Worm (Caenorhabditis elegans) whole organism, young adult: ENCODE measurements around the gene got-2.2.

ENCODE experiments used
- F49E8.2 ChIP-seq: sonication (generic microtip); optimal IDR thresholded peaks from 3 replicates; lab custom pipeline; 2017; ENCODE audit warnings: missing genetic modification characterization, mild to moderate bottlenecking, missing compliant biosample characterization, antibody characterized with exemption, moderate library complexity; ENCODE audit not compliant: insufficient read depth
- ama-1 ChIP-seq, 3 experiments: fragments of 150-350 bp in 1 of 3; sonication (generic microtip) in 2 of 3; optimal IDR thresholded peaks; 2 replicates each; lab custom pipeline; 2014 to 2018; ENCODE audit warnings: missing biosample characterization in 2 of 3, missing genetic modification characterization in 2 of 3, missing genetic modification reagents in 2 of 3
- die-1 ChIP-seq: sonication (generic microtip); optimal IDR thresholded peaks from 2 replicates; lab custom pipeline; 2016; ENCODE audit warnings: missing genotype, mild to moderate bottlenecking, missing genetic modification characterization, missing compliant biosample characterization
- dpl-1 ChIP-seq: fragments of 150-350 bp; optimal IDR thresholded peaks from 2 replicates; lab custom pipeline; 2014; ENCODE audit warnings: missing biosample characterization, missing genetic modification reagents, missing genetic modification characterization
- hmg-1.2 ChIP-seq: fragments of 200-800 bp; sonication (Bioruptor generic); IDR thresholded peaks from 2 replicates; pipeline ENCODE4 v1.3.6; 2022; ENCODE audit warnings: missing genetic modification reagents, missing genetic modification characterization, missing compliant biosample characterization
- nfya-1 ChIP-seq: sonication (generic microtip); optimal IDR thresholded peaks from 2 replicates; lab custom pipeline; 2017; ENCODE audit warnings: antibody characterized with exemption, missing compliant biosample characterization, missing genetic modification characterization, borderline replicate concordance; ENCODE audit not compliant: insufficient read depth
- nhr-90 ChIP-seq: sonication (generic microtip); optimal IDR thresholded peaks from 2 replicates; lab custom pipeline; 2016; ENCODE audit warnings: missing genotype, mild to moderate bottlenecking, missing genetic modification characterization, missing compliant biosample characterization
- pha-4 ChIP-seq: fragments of 150-350 bp; sonication (generic microtip); optimal IDR thresholded peaks from 2 replicates; lab custom pipeline; 2014; ENCODE audit warnings: missing biosample characterization, missing genetic modification reagents, missing genetic modification characterization
- sea-2 ChIP-seq: fragments of 200-800 bp; sonication (Bioruptor generic); IDR thresholded peaks from 2 replicates; pipeline ENCODE4 v1.3.6; 2022; ENCODE audit warnings: missing genetic modification characterization, missing compliant biosample characterization
- snpc-1.3 ChIP-seq: sonication (generic microtip); optimal IDR thresholded peaks from 2 replicates; lab custom pipeline; 2017; ENCODE audit warnings: missing genetic modification characterization, mild to moderate bottlenecking, missing compliant biosample characterization, antibody characterized with exemption, moderate library complexity, missing genotype, missing genetic modification reagents; ENCODE audit not compliant: insufficient read depth
- snpc-4 ChIP-seq, 5 experiments: fragments of 150-350 bp in 1 of 5; sonication (generic microtip) in 4 of 5; optimal IDR thresholded peaks; 2 replicates each; lab custom pipeline; 2014 to 2018; ENCODE audit warnings: missing genetic modification characterization in 5 of 5, missing biosample characterization in 3 of 5, antibody characterized with exemption in 2 of 5, mild to moderate bottlenecking in 2 of 5, missing compliant biosample characterization in 2 of 5, missing genotype in 2 of 5, moderate library complexity in 2 of 5, missing genetic modification reagents in 1 of 5
- unc-62 ChIP-seq: fragments of 150-350 bp; optimal IDR thresholded peaks from 2 replicates; lab custom pipeline; 2014; ENCODE audit warnings: missing biosample characterization, missing genetic modification reagents, missing genetic modification characterization
- ztf-28 ChIP-seq: fragments of 200-800 bp; sonication (Bioruptor generic); IDR thresholded peaks from 2 replicates; pipeline ENCODE4 v1.3.6; 2022; ENCODE audit warnings: missing genetic modification reagents, missing genetic modification characterization, missing compliant biosample characterization

DNA sequence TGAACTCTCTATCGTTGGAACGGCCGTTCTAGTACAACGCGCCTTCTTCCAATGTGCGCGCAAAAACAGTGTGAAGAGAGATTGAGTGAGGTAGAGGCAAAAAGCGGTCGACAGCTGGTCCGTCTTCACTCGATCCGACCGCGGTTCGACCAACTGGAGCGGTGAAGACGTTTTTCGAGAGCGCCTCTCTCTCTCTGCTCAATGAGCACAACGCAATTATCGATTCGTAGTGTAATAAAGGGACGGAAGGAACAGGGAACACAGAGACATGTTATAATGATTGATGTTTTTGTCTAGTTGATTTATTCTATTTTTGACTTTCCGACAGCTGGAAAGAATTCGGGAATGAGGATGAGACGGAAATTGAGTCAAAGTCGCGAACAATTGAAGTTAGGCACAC, 15.9 kb upstream of the got-2.2 start:
- no peak for TF ChIP-seq snpc-1.3 (tag; lab: Kevin White, UChicago)
- TF ChIP-seq nhr-90 (tag; lab: Kevin White, UChicago), result no peak
- TF ChIP-seq ama-1 (optimal IDR thresholded peaks at IDR 0.05; lab: Kevin White, UChicago), result no peak
- TF ChIP-seq ama-1 (GFP tag; optimal IDR thresholded peaks at IDR 0.05; lab: Kevin White, UChicago), result no peak
- TF ChIP-seq nfya-1 (tag; lab: Kevin White, UChicago), result no peak
- TF ChIP-seq hmg-1.2, result no peak
- no peak for TF ChIP-seq pha-4 (tag; lab: Kevin White, UChicago)
- TF ChIP-seq unc-62 (GFP tag; lab: Kevin White, UChicago), result no peak
- TF ChIP-seq snpc-4 (GFP tag; optimal IDR thresholded peaks at IDR 0.05; lab: Kevin White, UChicago), result no peak
- no peak for TF ChIP-seq snpc-4 (tag; optimal IDR thresholded peaks at IDR 0.05; lab: Kevin White, UChicago)
- no peak for TF ChIP-seq die-1
- no peak for TF ChIP-seq dpl-1 (GFP tag; lab: Kevin White, UChicago)
- TF ChIP-seq F49E8.2 (tag; lab: Kevin White, UChicago), result no peak
- no peak for TF ChIP-seq ztf-28
- no peak for TF ChIP-seq sea-2 (GFP tag; lab: Robert Waterston, UW)
